Worm (Caenorhabditis elegans) whole organism, early embryonic: ENCODE measurements around the gene srd-15.

Experiments
- B0310.2 ChIP-seq: sonication (generic microtip); optimal IDR thresholded peaks from 2 replicates; lab custom pipeline; 2016; ENCODE audit warnings: mild to moderate bottlenecking, missing genetic modification characterization, missing compliant biosample characterization
- F13C5.2 ChIP-seq: sonication (generic microtip); optimal IDR thresholded peaks from 2 replicates; lab custom pipeline; 2017; ENCODE audit warnings: mild to moderate bottlenecking, missing genetic modification characterization, inconsistent platforms, missing compliant biosample characterization
- aly-1 ChIP-seq: sonication (generic microtip); optimal IDR thresholded peaks from 2 replicates; lab custom pipeline; 2016; ENCODE audit warnings: missing genetic modification characterization, missing compliant biosample characterization
- ama-1 ChIP-seq: fragments of 150-350 bp; optimal IDR thresholded peaks from 2 replicates; lab custom pipeline; 2014
- ceh-13 ChIP-seq: fragments of 200-800 bp; sonication (Bioruptor generic); optimal IDR thresholded peaks from 2 replicates; lab custom pipeline; 2018; ENCODE audit warnings: mild to moderate bottlenecking, missing genetic modification characterization, missing compliant biosample characterization
- ceh-36 ChIP-seq: sonication (generic microtip); optimal IDR thresholded peaks from 2 replicates; lab custom pipeline; 2016; ENCODE audit warnings: missing genetic modification characterization, inconsistent platforms, missing compliant biosample characterization
- ets-7 ChIP-seq: sonication (generic microtip); optimal IDR thresholded peaks from 2 replicates; lab custom pipeline; 2016; ENCODE audit warnings: missing genotype, missing genetic modification characterization, missing compliant biosample characterization
- flt-1 ChIP-seq: fragments of 200-800 bp; sonication (Bioruptor generic); IDR thresholded peaks from 2 replicates; pipeline ENCODE4 v1.3.6; 2022; ENCODE audit warnings: missing genetic modification characterization, missing compliant biosample characterization
- hmbx-1 ChIP-seq: sonication (generic microtip); optimal IDR thresholded peaks from 2 replicates; lab custom pipeline; 2016; ENCODE audit warnings: mild to moderate bottlenecking, missing genetic modification characterization, missing compliant biosample characterization
- hnd-1 ChIP-seq: sonication (generic microtip); optimal IDR thresholded peaks from 2 replicates; lab custom pipeline; 2016; ENCODE audit warnings: missing genetic modification characterization, missing compliant biosample characterization
- scrt-1 ChIP-seq: fragments of 200-800 bp; sonication (Bioruptor generic); IDR thresholded peaks from 2 replicates; pipeline ENCODE4 v1.3.6; 2022; ENCODE audit warnings: missing genetic modification characterization, missing compliant biosample characterization
- sea-1 ChIP-seq: fragments of 200-800 bp; sonication (Bioruptor generic); conservative IDR thresholded peaks from 2 replicates; pipeline ENCODE4 v1.3.6; 2022; ENCODE audit warnings: missing genetic modification characterization, missing compliant biosample characterization
- tbx-11 ChIP-seq: fragments of 200-800 bp; sonication (Bioruptor generic); IDR thresholded peaks from 2 replicates; pipeline ENCODE4 v1.3.6; 2022; ENCODE audit warnings: missing genetic modification characterization, missing compliant biosample characterization
- tbx-37 ChIP-seq: fragments of 200-800 bp; sonication (Bioruptor generic); conservative IDR thresholded peaks from 2 replicates; pipeline ENCODE4 v1.3.6; 2022; ENCODE audit warnings: missing genetic modification reagents, missing genetic modification characterization, missing compliant biosample characterization

- no peak for TF ChIP-seq tbx-11 (GFP tag; lab: Robert Waterston, UW)
- no peak for TF ChIP-seq hmbx-1
- TF ChIP-seq sea-1 (GFP tag; lab: Robert Waterston, UW): no peak
- TF ChIP-seq ama-1 (lab: Kevin White, UChicago): no peak
- TF ChIP-seq ceh-13 (GFP tag; lab: Kevin White, UChicago): no peak
- TF ChIP-seq flt-1: no peak
- TF ChIP-seq scrt-1 (GFP tag; lab: Robert Waterston, UW): no peak
- no peak for TF ChIP-seq B0310.2 (tag; lab: Kevin White, UChicago)
- TF ChIP-seq ets-7 (tag; lab: Kevin White, UChicago): no peak
- TF ChIP-seq ceh-36 (tag; lab: Kevin White, UChicago): no peak
- no peak for TF ChIP-seq aly-1 (tag; lab: Kevin White, UChicago)
- TF ChIP-seq tbx-37: no peak
- TF ChIP-seq hnd-1 (tag; lab: Kevin White, UChicago): no peak
- TF ChIP-seq F13C5.2 (tag; lab: Kevin White, UChicago): no peak
Observed at ce11 chrV:5912426-5912825, 6.3 kb upstream of the srd-15 start, which contains the start of gene C04E6.13.
